Fruit fly (Drosophila melanogaster) whole organism, prepupa: ENCODE measurements around the gene ATPsynbeta.

Experiments
- CG10669 ChIP-seq: fragments of 200-800 bp; sonication (Bioruptor generic); optimal IDR thresholded peaks from 3 replicates; lab custom pipeline; 2018; ENCODE audit warnings: missing biosample characterization, mild to moderate bottlenecking, missing genetic modification characterization, moderate library complexity
- CG11294 ChIP-seq: fragments of 200-800 bp; sonication (Bioruptor generic); IDR thresholded peaks from 2 replicates; pipeline ENCODE4 v1.3.6; 2022; ENCODE audit warnings: missing biosample characterization, missing genetic modification characterization
- CG11762 ChIP-seq: fragments of 200-800 bp; sonication (Bioruptor generic); optimal IDR thresholded peaks from 3 replicates; lab custom pipeline; 2016; ENCODE audit warnings: missing biosample characterization, missing genetic modification characterization; ENCODE audit not compliant: insufficient read depth
- CG31627 ChIP-seq: fragments of 200-800 bp; sonication (Bioruptor generic); optimal IDR thresholded peaks from 3 replicates; lab custom pipeline; 2016; ENCODE audit warnings: missing biosample characterization, missing genetic modification characterization
- CG34406 ChIP-seq: fragments of 200-800 bp; sonication (Bioruptor generic); optimal IDR thresholded peaks from 3 replicates; lab custom pipeline; 2016; ENCODE audit warnings: missing biosample characterization, missing genetic modification characterization
- CG3919 ChIP-seq: fragments of 200-800 bp; sonication (Bioruptor generic); optimal IDR thresholded peaks from 3 replicates; lab custom pipeline; 2016; ENCODE audit warnings: missing biosample characterization, missing genetic modification characterization
- Eip78C ChIP-seq: fragments of 200-800 bp; sonication (Bioruptor generic); peaks from one replicate; lab custom pipeline; 2016; ENCODE audit warnings: missing biosample characterization, missing genetic modification characterization
- Hr38 ChIP-seq: sonication (Bioruptor generic); optimal IDR thresholded peaks from 2 replicates; lab custom pipeline; 2016; ENCODE audit warnings: missing biosample characterization, missing genetic modification characterization
- Sox102F ChIP-seq: fragments of 200-800 bp; sonication (Bioruptor generic); optimal IDR thresholded peaks from 2 replicates; lab custom pipeline; 2016; ENCODE audit warnings: missing biosample characterization, mild to moderate bottlenecking, missing genetic modification characterization
- fd59A ChIP-seq: fragments of 200-800 bp; sonication (Bioruptor generic); optimal IDR thresholded peaks from 2 replicates; lab custom pipeline; 2017; ENCODE audit warnings: missing biosample characterization, mild to moderate bottlenecking, missing genetic modification characterization, missing genetic modification reagents
- pdm3 ChIP-seq: fragments of 200-800 bp; sonication (Bioruptor generic); optimal IDR thresholded peaks from 3 replicates; lab custom pipeline; 2016; ENCODE audit warnings: missing biosample characterization, missing genetic modification characterization

- TF ChIP-seq CG3919 (GFP tag; lab: Kevin White, UChicago) (no peak), Eip78C (GFP tag; lab: Kevin White, UChicago) (no peak), Sox102F (GFP tag; lab: Kevin White, UChicago) (no peak), pdm3 (GFP tag; lab: Kevin White, UChicago) (no peak), CG34406 (GFP tag; lab: Kevin White, UChicago) (no peak), CG31627 (GFP tag; lab: Kevin White, UChicago) (no peak), fd59A (GFP tag; lab: Kevin White, UChicago) (no peak), CG11762 (GFP tag; lab: Kevin White, UChicago) (no peak), CG10669 (GFP tag; lab: Kevin White, UChicago) (no peak), CG11294 (GFP tag; lab: Robert Waterston, UW) (no peak), Hr38 (no peak)
Observed at dm6 chr4:984755-985154, 46.5 kb upstream of the ATPsynbeta start.
